Worm (Caenorhabditis elegans) whole organism, L1 larva: Measurements from ENCODE around the gene H12I13.1.

ENCODE experiments used
- C04F5.9 ChIP-seq: sonication (generic microtip); optimal IDR thresholded peaks from 2 replicates; lab custom pipeline; 2016; ENCODE audit warnings: missing genetic modification characterization, missing compliant biosample characterization
- F16B12.6 ChIP-seq: fragments of 150-350 bp; optimal IDR thresholded peaks from 2 replicates; lab custom pipeline; 2014; ENCODE audit warnings: missing biosample characterization, missing genetic modification characterization
- Y116A8C.19 ChIP-seq: sonication (generic microtip); optimal IDR thresholded peaks from 2 replicates; lab custom pipeline; 2016; ENCODE audit warnings: missing compliant biosample characterization, missing genetic modification characterization, borderline replicate concordance
- ama-1 ChIP-seq: fragments of 150-350 bp; optimal IDR thresholded peaks from 2 replicates; lab custom pipeline; 2014
- blmp-1 ChIP-seq: fragments of 150-350 bp; optimal IDR thresholded peaks from 2 replicates; lab custom pipeline; 2014; ENCODE audit warnings: missing biosample characterization, missing genetic modification characterization
- ceh-63 ChIP-seq: fragments of 200-800 bp; sonication (Bioruptor generic); optimal IDR thresholded peaks from 2 replicates; lab custom pipeline; 2018; ENCODE audit warnings: mild to moderate bottlenecking, missing genetic modification characterization, missing compliant biosample characterization
- ceh-8 ChIP-seq: fragments of 200-800 bp; sonication (Bioruptor generic); optimal IDR thresholded peaks from 2 replicates; lab custom pipeline; 2018; ENCODE audit warnings: mild to moderate bottlenecking, missing genetic modification characterization, moderate library complexity, missing compliant biosample characterization
- ceh-82 ChIP-seq, 3 experiments: fragments of 150-350 bp in 1 of 3; sonication (generic microtip) in 2 of 3; optimal IDR thresholded peaks; 2 replicates each; lab custom pipeline; 2014 to 2017; ENCODE audit warnings: missing biosample characterization in 3 of 3, missing genetic modification characterization in 3 of 3
- ceh-90 ChIP-seq: sonication (generic microtip); optimal IDR thresholded peaks from 2 replicates; lab custom pipeline; 2016; ENCODE audit warnings: missing genetic modification characterization, missing compliant biosample characterization
- ces-1 ChIP-seq: fragments of 150-350 bp; optimal IDR thresholded peaks from 2 replicates; lab custom pipeline; 2014; ENCODE audit warnings: missing biosample characterization, missing genetic modification reagents, missing genetic modification characterization
- dpl-1 ChIP-seq, 3 experiments: fragments of 150-350 bp in 2 of 3; sonication (generic microtip) in 1 of 3; optimal IDR thresholded peaks; 2 replicates each; lab custom pipeline; 2014 to 2017; ENCODE audit warnings: missing biosample characterization in 3 of 3, missing genetic modification characterization in 3 of 3, missing genetic modification reagents in 3 of 3
- dsc-1 ChIP-seq: sonication (generic microtip); optimal IDR thresholded peaks from 2 replicates; lab custom pipeline; 2016; ENCODE audit warnings: mild to moderate bottlenecking, missing genetic modification characterization, missing compliant biosample characterization
- efl-1 ChIP-seq, 4 experiments: fragments of 150-350 bp; optimal IDR thresholded peaks in 3 of 4; peaks in 1 of 4; 1 replicate in 1 of 4; 2 replicates in 3 of 4; lab custom pipeline; 2014; ENCODE audit warnings: missing biosample characterization in 2 of 4, missing genetic modification characterization in 2 of 4, missing genetic modification reagents in 2 of 4
- efl-3 ChIP-seq: fragments of 200-800 bp; sonication (Bioruptor generic); optimal IDR thresholded peaks from 2 replicates; lab custom pipeline; 2018; ENCODE audit warnings: mild to moderate bottlenecking, missing genetic modification characterization, missing compliant biosample characterization
- egl-27 ChIP-seq, 2 experiments: fragments of 150-350 bp in 1 of 2; sonication (generic microtip); optimal IDR thresholded peaks; 3 replicates each; lab custom pipeline; 2017 to 2018; ENCODE audit warnings: missing biosample characterization in 2 of 2, missing genetic modification characterization in 2 of 2, missing genetic modification reagents in 2 of 2
- elt-2 ChIP-seq: sonication (generic microtip); optimal IDR thresholded peaks from 2 replicates; lab custom pipeline; 2016; ENCODE audit warnings: missing genetic modification characterization, mild to moderate bottlenecking, inconsistent platforms, missing compliant biosample characterization, missing genetic modification reagents
- grh-1 ChIP-seq: fragments of 200-800 bp; sonication (Bioruptor generic); IDR thresholded peaks from 2 replicates; pipeline ENCODE4 v1.3.6; 2022; ENCODE audit warnings: missing genetic modification reagents, missing genetic modification characterization, missing compliant biosample characterization
- hlh-4 ChIP-seq: sonication (generic microtip); optimal IDR thresholded peaks from 2 replicates; lab custom pipeline; 2016; ENCODE audit warnings: mild to moderate bottlenecking, missing genetic modification characterization, missing compliant biosample characterization
- hpl-2 ChIP-seq: fragments of 150-350 bp; optimal IDR thresholded peaks from 2 replicates; lab custom pipeline; 2014; ENCODE audit warnings: missing biosample characterization, missing genetic modification reagents, missing genetic modification characterization
- jun-1 ChIP-seq: fragments of 150-350 bp; optimal IDR thresholded peaks from 2 replicates; lab custom pipeline; 2014; ENCODE audit warnings: missing biosample characterization, missing genetic modification reagents, missing genetic modification characterization
- lin-14 ChIP-seq: fragments of 200-800 bp; sonication (Bioruptor generic); optimal IDR thresholded peaks from 2 replicates; lab custom pipeline; 2018; ENCODE audit warnings: mild to moderate bottlenecking, missing genetic modification characterization, moderate library complexity, missing compliant biosample characterization
- lin-15B ChIP-seq: fragments of 150-350 bp; sonication (generic microtip); optimal IDR thresholded peaks from 3 replicates; lab custom pipeline; 2014; ENCODE audit warnings: missing biosample characterization, missing genetic modification characterization
- lin-39 ChIP-seq: fragments of 150-350 bp; optimal IDR thresholded peaks from 2 replicates; lab custom pipeline; 2014; ENCODE audit warnings: missing biosample characterization, missing genetic modification reagents, missing genetic modification characterization
- lir-3 ChIP-seq: sonication (generic microtip); optimal IDR thresholded peaks from 2 replicates; lab custom pipeline; 2016; ENCODE audit warnings: mild to moderate bottlenecking, missing genetic modification characterization, moderate library complexity, missing compliant biosample characterization; ENCODE audit not compliant: poor library complexity
- lsy-2 ChIP-seq, 2 experiments: fragments of 150-350 bp; optimal IDR thresholded peaks; 2 replicates each; lab custom pipeline; 2014; ENCODE audit warnings: missing biosample characterization in 2 of 2, missing genetic modification characterization in 2 of 2
- mdl-1 ChIP-seq, 2 experiments: fragments of 150-350 bp; optimal IDR thresholded peaks; 2 replicates each; lab custom pipeline; 2014 to 2017; ENCODE audit warnings: missing biosample characterization in 2 of 2, missing genetic modification characterization in 2 of 2, inconsistent platforms in 1 of 2
- mef-2 ChIP-seq: fragments of 150-350 bp; optimal IDR thresholded peaks from 2 replicates; lab custom pipeline; 2014; ENCODE audit warnings: missing biosample characterization, missing genetic modification characterization
- nhr-12 ChIP-seq: sonication (generic microtip); optimal IDR thresholded peaks from 2 replicates; lab custom pipeline; 2017; ENCODE audit warnings: missing biosample characterization, missing genetic modification characterization
- nhr-19 ChIP-seq: fragments of 200-800 bp; sonication (Bioruptor generic); conservative IDR thresholded peaks from 2 replicates; pipeline ENCODE4 v1.3.6; 2022; ENCODE audit warnings: missing genetic modification characterization, missing compliant biosample characterization
- nhr-20 ChIP-seq: sonication (generic microtip); optimal IDR thresholded peaks from 2 replicates; lab custom pipeline; 2016; ENCODE audit warnings: mild to moderate bottlenecking, missing genetic modification characterization, missing compliant biosample characterization
- nhr-237 ChIP-seq: fragments of 150-350 bp; optimal IDR thresholded peaks from 2 replicates; lab custom pipeline; 2014; ENCODE audit warnings: missing biosample characterization, missing genetic modification characterization
- nhr-47 ChIP-seq: sonication (generic microtip); optimal IDR thresholded peaks from 2 replicates; lab custom pipeline; 2016; ENCODE audit warnings: mild to moderate bottlenecking, missing genetic modification characterization, moderate library complexity, missing compliant biosample characterization
- nhr-71 ChIP-seq: sonication (generic microtip); optimal IDR thresholded peaks from 2 replicates; lab custom pipeline; 2016; ENCODE audit warnings: mild to moderate bottlenecking, missing genetic modification characterization, moderate library complexity, missing compliant biosample characterization
- nhr-77 ChIP-seq: fragments of 150-350 bp; optimal IDR thresholded peaks from 2 replicates; lab custom pipeline; 2014; ENCODE audit warnings: missing biosample characterization, missing genetic modification characterization
- nhr-90 ChIP-seq: sonication (generic microtip); optimal IDR thresholded peaks from 2 replicates; lab custom pipeline; 2016; ENCODE audit warnings: mild to moderate bottlenecking, missing genetic modification characterization, missing compliant biosample characterization; ENCODE audit not compliant: poor library complexity
- pqm-1 ChIP-seq: sonication (generic microtip); optimal IDR thresholded peaks from 3 replicates; lab custom pipeline; 2017; ENCODE audit warnings: missing biosample characterization, missing genetic modification characterization
- rnt-1 ChIP-seq: sonication (generic microtip); optimal IDR thresholded peaks from 2 replicates; lab custom pipeline; 2016; ENCODE audit warnings: mild to moderate bottlenecking, missing genetic modification characterization, moderate library complexity, missing compliant biosample characterization
- snu-23 ChIP-seq: sonication (generic microtip); optimal IDR thresholded peaks from 2 replicates; lab custom pipeline; 2016; ENCODE audit warnings: missing genetic modification characterization, missing compliant biosample characterization
- sptf-1 ChIP-seq: fragments of 150-350 bp; optimal IDR thresholded peaks from 2 replicates; lab custom pipeline; 2014; ENCODE audit warnings: missing biosample characterization, missing genetic modification characterization
- swsn-7 ChIP-seq: sonication (generic microtip); optimal IDR thresholded peaks from 2 replicates; lab custom pipeline; 2016; ENCODE audit warnings: missing genetic modification characterization, missing compliant biosample characterization
- tlp-1 ChIP-seq: fragments of 150-350 bp; optimal IDR thresholded peaks from 2 replicates; lab custom pipeline; 2014; ENCODE audit warnings: missing biosample characterization, missing genetic modification characterization
- unc-130 ChIP-seq: fragments of 150-350 bp; optimal IDR thresholded peaks from 2 replicates; lab custom pipeline; 2017; ENCODE audit warnings: missing biosample characterization, missing genetic modification characterization, inconsistent platforms
- unc-30 ChIP-seq: sonication (generic microtip); optimal IDR thresholded peaks from 2 replicates; lab custom pipeline; 2017; ENCODE audit warnings: missing biosample characterization, missing genetic modification characterization
- unc-62 ChIP-seq: fragments of 150-350 bp; optimal IDR thresholded peaks from 2 replicates; lab custom pipeline; 2014; ENCODE audit warnings: missing biosample characterization, missing genetic modification reagents, missing genetic modification characterization
- unc-86 ChIP-seq: sonication (generic microtip); optimal IDR thresholded peaks from 2 replicates; lab custom pipeline; 2016; ENCODE audit warnings: missing genetic modification characterization, missing compliant biosample characterization
- vab-15 ChIP-seq: sonication (generic microtip); optimal IDR thresholded peaks from 2 replicates; lab custom pipeline; 2017; ENCODE audit warnings: missing genotype, mild to moderate bottlenecking, missing genetic modification characterization, missing compliant biosample characterization
- ztf-11 ChIP-seq, 2 experiments: sonication (generic microtip); optimal IDR thresholded peaks; 2 replicates each; lab custom pipeline; 2016 to 2017; ENCODE audit warnings: missing genetic modification characterization in 2 of 2, missing biosample characterization in 1 of 2, missing compliant biosample characterization in 1 of 2

H12I13.1 gene

ce11 chrII:6028594-6029141, 38.3 kb downstream of the H12I13.1 start:
- TF ChIP-seq rnt-1 (tag; lab: Kevin White, UChicago) = peak; percentile 66
- TF ChIP-seq mef-2 (tag; lab: Kevin White, UChicago) = no peak
- TF ChIP-seq ztf-11 (tag; optimal IDR thresholded peaks at IDR 0.05; lab: Kevin White, UChicago) = no peak
- TF ChIP-seq nhr-47 (tag; lab: Kevin White, UChicago) = peak; percentile 3
- TF ChIP-seq dpl-1 (GFP tag; optimal IDR thresholded peaks at IDR 0.05; lab: Kevin White, UChicago) = no peak
- TF ChIP-seq unc-62 = no peak
- peak; percentile 7 for TF ChIP-seq unc-130 (tag; lab: Kevin White, UChicago)
- no peak for TF ChIP-seq lir-3 (tag; lab: Kevin White, UChicago)
- TF ChIP-seq nhr-20 (tag; lab: Kevin White, UChicago) = peak; percentile 31
- no peak for TF ChIP-seq nhr-237 (tag; lab: Kevin White, UChicago)
- no peak for TF ChIP-seq Y116A8C.19 (tag; lab: Kevin White, UChicago)
- TF ChIP-seq nhr-12 (tag; lab: Kevin White, UChicago) = no peak
- TF ChIP-seq swsn-7 (tag; lab: Kevin White, UChicago) = peak; percentile 12
- TF ChIP-seq efl-1 (optimal IDR thresholded peaks at IDR 0.05; lab: Kevin White, UChicago) = peak; percentile 12 to 20
- peak in 1 of 2 experiments; percentile 84 for TF ChIP-seq efl-1 (GFP tag; optimal IDR thresholded peaks at IDR 0.05 in 1 of 2; lab: Kevin White, UChicago)
- TF ChIP-seq elt-2 (tag; lab: Kevin White, UChicago) = no peak
- no peak for TF ChIP-seq lin-15B (tag; lab: Kevin White, UChicago)
- peak; percentile 86 for TF ChIP-seq lin-14
- peak; percentile 75 for TF ChIP-seq dsc-1 (tag; lab: Kevin White, UChicago)
- no peak for TF ChIP-seq efl-3 (GFP tag; lab: Kevin White, UChicago)
- TF ChIP-seq lsy-2 (tag; optimal IDR thresholded peaks at IDR 0.05; lab: Kevin White, UChicago) = peak; percentile 3 to 51
- TF ChIP-seq grh-1 (GFP tag; lab: Robert Waterston, UW) = no peak
- peak; percentile 38; the same call in 1 of the 2 replicates for TF ChIP-seq nhr-19
- TF ChIP-seq nhr-77 (tag; lab: Kevin White, UChicago) = no peak
- no peak for TF ChIP-seq hlh-4 (tag; lab: Kevin White, UChicago)
- TF ChIP-seq vab-15 (tag; lab: Kevin White, UChicago) = no peak
- peak; percentile 80 for TF ChIP-seq nhr-71
- TF ChIP-seq C04F5.9 (tag; lab: Kevin White, UChicago) = no peak
- no peak for TF ChIP-seq ama-1
- no peak for TF ChIP-seq ceh-90 (tag; lab: Kevin White, UChicago)
- no peak for TF ChIP-seq jun-1 (tag; lab: Kevin White, UChicago)
- peak; percentile 19 for TF ChIP-seq lin-39 (tag; lab: Kevin White, UChicago)
- no peak for TF ChIP-seq F16B12.6 (tag; lab: Kevin White, UChicago)
- no peak for TF ChIP-seq nhr-90
- TF ChIP-seq ceh-82 (tag; optimal IDR thresholded peaks at IDR 0.05; lab: Kevin White, UChicago) = no peak
- TF ChIP-seq ceh-8 = no peak
- peak in 1 of 2 experiments; percentile 32 for TF ChIP-seq mdl-1 (tag; optimal IDR thresholded peaks at IDR 0.05; lab: Kevin White, UChicago)
- no peak for TF ChIP-seq egl-27 (tag; optimal IDR thresholded peaks at IDR 0.05; lab: Kevin White, UChicago)
- peak; percentile 46 for TF ChIP-seq snu-23 (GFP tag; lab: Kevin White, UChicago)
- TF ChIP-seq ceh-63 (GFP tag; lab: Kevin White, UChicago) = no peak

ce11 chrII:6026646-6027045, 40.3 kb downstream of the H12I13.1 start:
- TF ChIP-seq sptf-1 (tag; lab: Kevin White, UChicago) (no peak), unc-62 (no peak), pqm-1 (tag; lab: Kevin White, UChicago) (peak; percentile 93), lin-14 (peak; percentile 56), efl-1 (optimal IDR thresholded peaks at IDR 0.05; lab: Kevin White, UChicago) (no peak), efl-1 (GFP tag; optimal IDR thresholded peaks at IDR 0.05 in 1 of 2; lab: Kevin White, UChicago) (peak in 1 of 2 experiments; percentile 73), unc-86 (tag; lab: Kevin White, UChicago) (no peak), hpl-2 (no peak), unc-30 (no peak), lsy-2 (tag; optimal IDR thresholded peaks at IDR 0.05; lab: Kevin White, UChicago) (peak in 1 of 2 experiments; percentile 36), nhr-71 (peak; percentile 56), jun-1 (tag; lab: Kevin White, UChicago) (peak; percentile 55), blmp-1 (tag; lab: Kevin White, UChicago) (no peak), tlp-1 (tag; lab: Kevin White, UChicago) (peak; percentile 74), ces-1 (GFP tag; lab: Kevin White, UChicago) (no peak), nhr-90 (peak; percentile 43), nhr-20 (tag; lab: Kevin White, UChicago) (peak; percentile 42), nhr-19 (no peak), elt-2 (tag; lab: Kevin White, UChicago) (peak; percentile 100), ama-1 (no peak), vab-15 (tag; lab: Kevin White, UChicago) (no peak)
